Fruit fly (Drosophila melanogaster): ENCODE measurements around the gene Ziz.

The Ziz gene

DNA sequence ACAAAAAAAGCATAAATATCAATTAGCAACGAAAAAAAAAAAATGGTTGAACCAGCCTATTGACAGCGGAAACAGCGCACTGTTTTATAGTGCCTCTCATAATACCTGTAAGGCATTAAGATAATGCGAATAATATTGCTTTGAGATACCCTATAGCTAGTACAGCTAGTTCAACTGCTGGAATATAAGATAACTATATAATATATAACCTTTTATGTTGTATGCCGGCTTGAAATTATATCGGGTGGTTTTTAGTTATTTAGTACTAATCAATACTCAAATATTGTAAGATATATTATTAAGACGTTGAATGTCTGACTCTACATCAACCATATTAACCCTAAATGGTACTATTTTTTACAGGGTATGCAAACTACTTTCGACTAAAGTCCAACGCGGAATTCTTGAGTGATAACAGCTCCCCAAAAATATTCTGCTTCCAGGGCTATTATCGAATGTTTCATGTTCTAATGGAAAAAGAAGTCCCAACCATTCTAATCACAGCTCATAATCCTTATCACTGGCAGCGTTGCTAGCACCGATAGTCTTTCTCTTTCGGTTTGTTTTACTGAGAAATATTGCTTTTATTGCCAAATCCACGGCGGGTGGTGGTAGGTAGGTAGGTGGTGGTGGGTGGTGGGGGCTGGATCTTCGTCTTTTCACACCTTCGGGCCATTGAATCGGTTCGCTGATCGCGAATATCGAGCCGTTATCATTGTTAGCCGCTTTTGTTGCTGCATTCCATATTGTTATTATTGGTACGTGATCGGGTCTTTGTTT lies 62.0 kb downstream of the Ziz start (continued):
- TF ChIP-seq CG2712 (tag; optimal IDR thresholded peaks at IDR 0.05): peak; percentile 31
- peak; percentile 86 for TF ChIP-seq Taf1 (GFP tag; IDR thresholded peaks at IDR 0.05)
- no peak for TF ChIP-seq tup (GFP tag; optimal IDR thresholded peaks at IDR 0.05)
- no peak for TF ChIP-seq tna (GFP tag; IDR thresholded peaks at IDR 0.05; ENCODE audit: partially characterized antibody)

DNA sequence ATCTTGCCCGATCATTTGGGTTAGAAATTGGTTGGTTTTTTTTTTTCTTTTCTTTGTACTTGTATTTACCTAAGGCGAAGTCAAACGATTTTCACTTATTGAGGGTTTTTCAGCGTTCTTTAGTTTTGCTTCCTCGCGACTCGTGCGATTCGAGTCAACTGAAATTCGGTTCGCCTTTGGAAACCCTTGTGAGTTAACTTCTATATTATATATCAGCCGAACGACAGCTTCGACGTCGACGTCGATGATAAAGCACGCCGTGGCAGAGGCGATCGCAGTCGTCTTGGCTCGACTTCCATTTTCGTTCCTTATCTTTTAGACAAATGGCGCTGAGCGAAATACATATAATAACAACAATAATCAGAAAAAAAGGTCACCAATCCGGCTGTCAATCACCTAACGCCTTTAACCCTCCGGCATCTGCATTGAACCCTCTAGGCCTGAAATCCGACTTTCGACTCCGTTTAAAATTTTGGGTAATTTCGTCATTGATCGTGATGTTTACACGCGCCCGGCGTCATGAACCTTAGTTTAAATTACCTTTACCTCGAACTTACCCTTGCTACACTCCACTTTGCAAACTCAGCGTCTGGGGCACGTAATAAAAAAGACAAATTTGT lies 62.7 kb downstream of the Ziz start, which contains the start of gene CG5958:
CG5958 (minus strand) TSS at position 180 of the 620 bp plus-strand sequence.
- TF ChIP-seq CG14860 (GFP tag; IDR thresholded peaks at IDR 0.05; ENCODE audit: partially characterized antibody) (no peak), ro (GFP tag; IDR thresholded peaks at IDR 0.05) (no peak), Deaf1 (tag; optimal IDR thresholded peaks at IDR 0.05) (peak; percentile 75), CG10209 (GFP tag; optimal IDR thresholded peaks at IDR 0.05) (no peak), lbe (GFP tag; optimal IDR thresholded peaks at IDR 0.05) (peak; percentile 21), CG34376 (GFP tag; optimal IDR thresholded peaks at IDR 0.05) (peak; percentile 32), GATAe (GFP tag; conservative IDR thresholded peaks at IDR 0.05) (peak; percentile 11; the same call in 1 of the 2 replicates), Adf1 (GFP tag; IDR thresholded peaks at IDR 0.05) (peak; percentile 86), Hr78 (GFP tag; optimal IDR thresholded peaks at IDR 0.05) (peak in 1 of 2 experiments; percentile 91), Pdp1 (GFP tag; optimal IDR thresholded peaks at IDR 0.05) (peak in 1 of 2 experiments; percentile 33), CG12155 (GFP tag; optimal IDR thresholded peaks at IDR 0.05) (no peak), CG42726 (GFP tag; IDR thresholded peaks at IDR 0.05; ENCODE audit: partially characterized antibody) (no peak), sug (tag; optimal IDR thresholded peaks at IDR 0.05) (peak; percentile 8), CG4820 (GFP tag; optimal IDR thresholded peaks at IDR 0.05) (peak; percentile 21)

DNA sequence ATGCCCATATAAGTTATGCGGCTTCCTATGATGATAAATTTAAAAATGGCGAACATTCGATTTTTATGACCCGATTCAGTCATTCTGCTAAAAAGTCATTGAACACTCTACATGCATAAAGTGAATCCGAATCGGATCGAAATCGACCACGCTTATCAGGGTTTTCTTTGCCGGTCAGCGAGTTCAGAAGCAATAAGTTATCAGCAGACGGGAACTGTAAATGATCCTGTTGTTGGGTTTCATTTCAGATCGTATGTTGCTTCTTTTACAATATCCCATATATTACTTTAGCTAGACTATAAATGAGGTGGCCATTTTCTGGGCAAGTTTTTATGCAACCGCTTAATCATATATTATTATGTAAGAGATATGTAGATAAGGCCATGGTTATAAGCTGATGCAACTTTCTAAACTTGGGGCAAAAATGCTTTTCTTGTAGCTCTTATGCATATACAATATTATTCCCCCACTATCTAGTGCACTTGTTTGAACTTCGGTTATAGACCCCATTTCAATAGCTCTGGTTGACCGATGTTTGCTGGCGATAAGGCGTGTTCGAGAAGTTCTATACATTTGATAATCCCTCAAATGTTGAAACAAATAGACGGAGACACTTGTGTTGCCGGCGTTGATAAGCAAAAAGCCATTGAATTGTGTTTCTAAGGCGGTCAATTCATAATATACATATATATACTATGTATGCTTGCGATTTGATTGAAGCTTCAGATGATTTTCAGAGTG lies 64.1 kb downstream of the Ziz start:
- TF ChIP-seq CG17568 (GFP tag; optimal IDR thresholded peaks at IDR 0.05) (no peak), crol (GFP tag; IDR thresholded peaks at IDR 0.05) (no peak), eve (GFP tag; optimal IDR thresholded peaks at IDR 0.05) (peak in 1 of 2 experiments; percentile 23), CG16779 (GFP tag; IDR thresholded peaks at IDR 0.05) (no peak), dm (GFP tag; optimal IDR thresholded peaks at IDR 0.05) (no peak), CG3163 (GFP tag; optimal IDR thresholded peaks at IDR 0.05) (no peak), CG11723 (GFP tag; optimal IDR thresholded peaks at IDR 0.05) (no peak), ac (GFP tag; optimal IDR thresholded peaks at IDR 0.05) (no peak), Jarid2 (GFP tag; optimal IDR thresholded peaks at IDR 0.05) (no peak), Pdp1 (GFP tag; optimal IDR thresholded peaks at IDR 0.05) (peak in 1 of 2 experiments; percentile 90), dmrt99B (tag; optimal IDR thresholded peaks at IDR 0.05) (no peak), sens (GFP tag) (peak; percentile 71), CG34376 (GFP tag; optimal IDR thresholded peaks at IDR 0.05) (peak; percentile 56), Eip74EF (GFP tag; optimal IDR thresholded peaks at IDR 0.05) (no peak), Sry-δ (GFP tag; optimal IDR thresholded peaks at IDR 0.05) (no peak), Hr39 (optimal IDR thresholded peaks at IDR 0.05) (no peak), Med (GFP tag) (peak; percentile 1), Antp (GFP tag; optimal IDR thresholded peaks at IDR 0.05) (no peak), CG2129 (GFP tag; IDR thresholded peaks at IDR 0.05; ENCODE audit: partially characterized antibody) (no peak), CG12299 (tag; optimal IDR thresholded peaks at IDR 0.05) (no peak), gem (tag; optimal IDR thresholded peaks at IDR 0.05) (no peak), chinmo (GFP tag; IDR thresholded peaks at IDR 0.05; ENCODE audit: partially characterized antibody) (0 out of 4 replicates have a peak, but pooled peaks have one; percentile 52), CG15514 (GFP tag; optimal IDR thresholded peaks at IDR 0.05) (no peak), CG16863 (GFP tag; optimal IDR thresholded peaks at IDR 0.05) (no peak), CG15073 (GFP tag; optimal IDR thresholded peaks at IDR 0.05) (no peak), shn (GFP tag; optimal IDR thresholded peaks at IDR 0.05) (no peak), CG2875 (GFP tag; optimal IDR thresholded peaks at IDR 0.05) (no peak)

All from whole organism, embryonic.